Fruit fly (Drosophila melanogaster) whole organism, prepupa: ENCODE data around the gene CG33177.

Experiments
- CG6854 ChIP-seq: fragments of 200-800 bp; sonication (Bioruptor generic); optimal IDR thresholded peaks from 2 replicates; lab custom pipeline; 2017; ENCODE audit warnings: missing biosample characterization, mild to moderate bottlenecking, missing genetic modification characterization
- Eip78C ChIP-seq: fragments of 200-800 bp; sonication (Bioruptor generic); peaks from one replicate; lab custom pipeline; 2016; ENCODE audit warnings: missing biosample characterization, missing genetic modification characterization
- Gug ChIP-seq: fragments of 200-800 bp; sonication (Bioruptor generic); IDR thresholded peaks from 2 replicates; pipeline ENCODE4 v1.3.6; 2022; ENCODE audit warnings: missing biosample characterization, missing genetic modification characterization
- Met ChIP-seq: fragments of 200-800 bp; sonication (Bioruptor generic); optimal IDR thresholded peaks from 3 replicates; lab custom pipeline; 2016; ENCODE audit warnings: missing biosample characterization, missing genetic modification characterization
- Sox102F ChIP-seq: fragments of 200-800 bp; sonication (Bioruptor generic); optimal IDR thresholded peaks from 2 replicates; lab custom pipeline; 2016; ENCODE audit warnings: missing biosample characterization, mild to moderate bottlenecking, missing genetic modification characterization
- eg ChIP-seq: fragments of 200-800 bp; sonication (Bioruptor generic); IDR thresholded peaks from 3 replicates; pipeline ENCODE4 v1.3.6; 2022; ENCODE audit warnings: missing biosample characterization, missing genetic modification characterization
- esn ChIP-seq: fragments of 200-800 bp; sonication (Bioruptor generic); optimal IDR thresholded peaks from 2 replicates; lab custom pipeline; 2016; ENCODE audit warnings: missing biosample characterization, mild to moderate bottlenecking, missing genetic modification characterization, moderate library complexity
- fd59A ChIP-seq: fragments of 200-800 bp; sonication (Bioruptor generic); optimal IDR thresholded peaks from 2 replicates; lab custom pipeline; 2017; ENCODE audit warnings: missing biosample characterization, mild to moderate bottlenecking, missing genetic modification characterization, missing genetic modification reagents
- fd85E ChIP-seq: fragments of 200-800 bp; sonication (Bioruptor generic); optimal IDR thresholded peaks from 3 replicates; lab custom pipeline; 2016; ENCODE audit warnings: missing biosample characterization, missing genetic modification characterization

DNA sequence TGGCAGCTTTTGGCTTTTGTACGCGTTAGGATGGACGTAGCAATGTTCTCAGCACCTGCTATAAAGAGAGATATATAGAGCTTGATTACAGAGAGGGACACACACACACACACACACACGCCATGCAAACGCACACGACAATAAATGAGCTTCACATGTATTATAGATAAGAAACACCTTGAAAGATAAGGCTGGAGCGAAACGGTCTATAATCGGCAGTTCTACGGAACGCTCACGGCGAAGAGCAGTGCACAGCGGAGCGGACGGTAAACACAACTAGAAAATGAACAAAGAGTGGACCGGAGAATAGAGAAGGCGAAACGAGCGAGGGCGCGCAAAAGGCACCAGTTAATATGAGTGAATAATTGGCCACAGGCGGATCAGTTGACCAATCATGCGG is 32.5 kb upstream of the CG33177 start:
- TF ChIP-seq fd59A (GFP tag; lab: Kevin White, UChicago): no peak
- no peak for TF ChIP-seq Eip78C (GFP tag; lab: Kevin White, UChicago)
- TF ChIP-seq esn (GFP tag; lab: Kevin White, UChicago): no peak
- TF ChIP-seq Gug (GFP tag; lab: Robert Waterston, UW): no peak
- no peak for TF ChIP-seq fd85E
- no peak for TF ChIP-seq Sox102F (GFP tag; lab: Kevin White, UChicago)
- TF ChIP-seq Met (GFP tag; lab: Kevin White, UChicago): no peak
- no peak for TF ChIP-seq CG6854 (GFP tag; lab: Kevin White, UChicago)
- no peak for TF ChIP-seq eg (GFP tag; lab: Robert Waterston, UW)
